Worm (Caenorhabditis elegans) whole organism, L3 larva: ENCODE data around the gene bus-19.

Source experiments
- ZK546.5 ChIP-seq: sonication (generic microtip); optimal IDR thresholded peaks from 2 replicates; lab custom pipeline; 2017; ENCODE audit warnings: missing biosample characterization, missing genetic modification characterization
- elt-2 ChIP-seq: sonication (generic microtip); optimal IDR thresholded peaks from 2 replicates; lab custom pipeline; 2016; ENCODE audit warnings: missing genetic modification reagents, mild to moderate bottlenecking, missing genetic modification characterization, missing compliant biosample characterization
- hmg-11 ChIP-seq: sonication (generic microtip); optimal IDR thresholded peaks from 2 replicates; lab custom pipeline; 2016; ENCODE audit warnings: missing genetic modification characterization, missing compliant biosample characterization
- lin-15B ChIP-seq: fragments of 150-350 bp; optimal IDR thresholded peaks from 2 replicates; lab custom pipeline; 2014; ENCODE audit warnings: missing biosample characterization, missing genetic modification characterization
- nhr-28 ChIP-seq: fragments of 150-350 bp; optimal IDR thresholded peaks from 2 replicates; lab custom pipeline; 2014; ENCODE audit warnings: missing biosample characterization, missing genetic modification characterization
- pha-4 ChIP-seq: fragments of 150-350 bp; optimal IDR thresholded peaks from 2 replicates; lab custom pipeline; 2014; ENCODE audit warnings: missing biosample characterization, missing genetic modification reagents, missing genetic modification characterization
- skn-1 ChIP-seq: fragments of 150-350 bp; optimal IDR thresholded peaks from 2 replicates; lab custom pipeline; 2014; ENCODE audit warnings: missing biosample characterization, missing genetic modification characterization
- unc-62 ChIP-seq: fragments of 150-350 bp; sonication (generic microtip); optimal IDR thresholded peaks from 4 replicates; lab custom pipeline; 2014; ENCODE audit warnings: missing biosample characterization, missing genetic modification reagents, missing genetic modification characterization

- TF ChIP-seq ZK546.5 (tag; lab: Kevin White, UChicago), result no peak
- no peak for TF ChIP-seq pha-4 (tag; lab: Kevin White, UChicago)
- TF ChIP-seq lin-15B (tag; lab: Kevin White, UChicago), result no peak
- no peak for TF ChIP-seq hmg-11 (tag; lab: Kevin White, UChicago)
- no peak for TF ChIP-seq unc-62 (GFP tag; lab: Kevin White, UChicago)
- no peak for TF ChIP-seq elt-2 (tag; lab: Kevin White, UChicago)
- TF ChIP-seq nhr-28 (tag; lab: Kevin White, UChicago), result no peak
- TF ChIP-seq skn-1 (tag; lab: Kevin White, UChicago), result no peak
Measured at ce11 chrV:12882370-12882769, 10.5 kb downstream of the bus-19 start.
